Fruit fly (Drosophila melanogaster) whole organism, embryonic: ENCODE data around the gene CG18302.

Experiments
- Awh ChIP-seq: fragments of 200-800 bp; sonication (Bioruptor generic); IDR thresholded peaks from 2 replicates; pipeline ENCODE4, ENCODE4 v1.3.6; 2022; ENCODE audit warnings: missing biosample characterization, missing genetic modification characterization
- Bgb ChIP-seq: fragments of 200-800 bp; sonication (Bioruptor generic); IDR thresholded peaks from 2 replicates; pipeline ENCODE4 v1.3.6; 2022; ENCODE audit warnings: missing biosample characterization, missing genetic modification characterization; ENCODE audit not compliant: partially characterized antibody
- CG10209 ChIP-seq: fragments of 200-800 bp; sonication (Bioruptor generic); optimal IDR thresholded peaks from 3 replicates; lab custom pipeline; 2017; ENCODE audit warnings: missing biosample characterization, mild to moderate bottlenecking, missing genetic modification characterization, missing genetic modification reagents
- CG11085 ChIP-seq: fragments of 200-800 bp; sonication (Bioruptor generic); IDR thresholded peaks from 2 replicates; pipeline ENCODE4 v1.3.6; 2022; ENCODE audit warnings: missing biosample characterization, missing genetic modification characterization
- CG11398 ChIP-seq: fragments of 200-800 bp; sonication (Bioruptor generic); optimal IDR thresholded peaks from 2 replicates; lab custom pipeline; 2016; ENCODE audit warnings: missing biosample characterization, missing genetic modification characterization
- CG11560 ChIP-seq: fragments of 200-800 bp; sonication (Bioruptor generic); IDR thresholded peaks from 3 replicates; pipeline ENCODE4 v1.3.6; 2022; ENCODE audit warnings: missing biosample characterization, missing genetic modification characterization
- CG13296 ChIP-seq: fragments of 200-800 bp; sonication (Bioruptor generic); optimal IDR thresholded peaks from 3 replicates; lab custom pipeline; 2018; ENCODE audit warnings: missing biosample characterization, mild to moderate bottlenecking, missing genetic modification characterization
- CG14667 ChIP-seq: fragments of 200-800 bp; sonication (Bioruptor generic); IDR thresholded peaks from 2 replicates; pipeline ENCODE4 v1.3.6; 2022; ENCODE audit warnings: missing biosample characterization, missing genetic modification characterization
- CG15696 ChIP-seq: fragments of 200-800 bp; sonication (Bioruptor generic); optimal IDR thresholded peaks from 2 replicates; lab custom pipeline; 2019; ENCODE audit warnings: missing biosample characterization, mild to moderate bottlenecking, missing genetic modification characterization, moderate library complexity
- CG1647 ChIP-seq: fragments of 200-800 bp; sonication (Bioruptor generic); optimal IDR thresholded peaks from 3 replicates; lab custom pipeline; 2016; ENCODE audit warnings: missing biosample characterization, missing genetic modification characterization
- CG16779 ChIP-seq: fragments of 200-800 bp; sonication (Bioruptor generic); IDR thresholded peaks from 2 replicates; pipeline ENCODE4 v1.3.6; 2022; ENCODE audit warnings: missing biosample characterization, missing genetic modification characterization
- CG17186 ChIP-seq: fragments of 200-800 bp; sonication (Bioruptor generic); optimal IDR thresholded peaks from 3 replicates; lab custom pipeline; 2017; ENCODE audit warnings: missing biosample characterization, missing genetic modification reagents, missing genetic modification characterization
- CG17359 ChIP-seq: fragments of 200-800 bp; sonication (Bioruptor generic); optimal IDR thresholded peaks from 3 replicates; lab custom pipeline; 2018; ENCODE audit warnings: missing biosample characterization, mild to moderate bottlenecking, missing genetic modification characterization, moderate library complexity
- CG18764 ChIP-seq: fragments of 200-800 bp; sonication (Bioruptor generic); optimal IDR thresholded peaks from 3 replicates; lab custom pipeline; 2016; ENCODE audit warnings: missing biosample characterization, missing genetic modification characterization
- CG4820 ChIP-seq: fragments of 200-800 bp; sonication (Bioruptor generic); optimal IDR thresholded peaks from 3 replicates; lab custom pipeline; 2016; ENCODE audit warnings: missing biosample characterization, missing genetic modification characterization
- CG4854 ChIP-seq: fragments of 200-800 bp; sonication (Bioruptor generic); optimal IDR thresholded peaks from 2 replicates; lab custom pipeline; 2016; ENCODE audit warnings: missing biosample characterization, missing genetic modification characterization, inconsistent platforms
- CG6683 ChIP-seq: fragments of 200-800 bp; sonication (Bioruptor generic); optimal IDR thresholded peaks from 2 replicates; lab custom pipeline; 2017; ENCODE audit warnings: missing biosample characterization, mild to moderate bottlenecking, missing genetic modification characterization, missing genetic modification reagents
- CG6813 ChIP-seq: fragments of 200-800 bp; sonication (Bioruptor generic); optimal IDR thresholded peaks from 2 replicates; lab custom pipeline; 2017; ENCODE audit warnings: missing biosample characterization, missing genetic modification characterization, mild to moderate bottlenecking, moderate library complexity, missing genetic modification reagents
- CG7271 ChIP-seq: fragments of 200-800 bp; sonication (Bioruptor generic); optimal IDR thresholded peaks from 2 replicates; lab custom pipeline; 2018; ENCODE audit warnings: missing biosample characterization, mild to moderate bottlenecking, missing genetic modification characterization, moderate library complexity
- CG7745 ChIP-seq: fragments of 200-800 bp; sonication (Bioruptor generic); optimal IDR thresholded peaks from 2 replicates; lab custom pipeline; 2018; ENCODE audit warnings: missing biosample characterization, mild to moderate bottlenecking, missing genetic modification characterization, moderate library complexity
- CG7987 ChIP-seq: fragments of 200-800 bp; sonication (Bioruptor generic); optimal IDR thresholded peaks from 2 replicates; lab custom pipeline; 2018; ENCODE audit warnings: missing biosample characterization, mild to moderate bottlenecking, missing genetic modification characterization, moderate library complexity
- CG8944 ChIP-seq: fragments of 200-800 bp; sonication (Bioruptor generic); optimal IDR thresholded peaks from 3 replicates; lab custom pipeline; 2016; ENCODE audit warnings: missing biosample characterization, missing genetic modification characterization
- Dip3 ChIP-seq: fragments of 200-800 bp; sonication (Bioruptor generic); optimal IDR thresholded peaks from 3 replicates; lab custom pipeline; 2016; ENCODE audit warnings: missing biosample characterization, missing genetic modification characterization
- Dp ChIP-seq: fragments of 200-800 bp; sonication (Bioruptor generic); optimal IDR thresholded peaks from 2 replicates; lab custom pipeline; 2018; ENCODE audit warnings: missing biosample characterization, mild to moderate bottlenecking, missing genetic modification characterization, moderate library complexity
- HLH3B ChIP-seq: fragments of 200-800 bp; sonication (Bioruptor generic); IDR thresholded peaks from 2 replicates; pipeline ENCODE4 v1.3.6; 2022; ENCODE audit warnings: missing biosample characterization, missing genetic modification characterization
- Hey ChIP-seq: fragments of 200-800 bp; sonication (Bioruptor generic); optimal IDR thresholded peaks from 3 replicates; lab custom pipeline; 2018; ENCODE audit warnings: missing biosample characterization, mild to moderate bottlenecking, missing genetic modification characterization
- MESR4 ChIP-seq: fragments of 200-800 bp; sonication (Bioruptor generic); optimal IDR thresholded peaks from 2 replicates; lab custom pipeline; 2018; ENCODE audit warnings: missing biosample characterization, mild to moderate bottlenecking, missing genetic modification characterization, moderate library complexity
- NFAT ChIP-seq: fragments of 200-800 bp; sonication (Bioruptor generic); IDR thresholded peaks from 2 replicates; pipeline ENCODE4 v1.3.6; 2022; ENCODE audit warnings: missing biosample characterization, missing genetic modification characterization
- Opbp ChIP-seq: fragments of 200-800 bp; sonication (Bioruptor generic); IDR thresholded peaks from 3 replicates; pipeline ENCODE4 v1.3.6; 2022; ENCODE audit warnings: missing biosample characterization, missing genetic modification characterization; ENCODE audit not compliant: partially characterized antibody
- Usf ChIP-seq: fragments of 200-800 bp; sonication (Bioruptor generic); optimal IDR thresholded peaks from 2 replicates; lab custom pipeline; 2017; ENCODE audit warnings: missing genotype, missing biosample characterization, missing genetic modification characterization
- ase ChIP-seq: fragments of 200-800 bp; sonication (Bioruptor generic); IDR thresholded peaks from 3 replicates; pipeline ENCODE4 v1.3.6; 2022; ENCODE audit warnings: missing biosample characterization, missing genetic modification characterization
- chif ChIP-seq, 2 experiments: fragments of 200-800 bp; sonication (Bioruptor generic); optimal IDR thresholded peaks; 3 replicates each; lab custom pipeline; 2016; ENCODE audit warnings: missing biosample characterization in 2 of 2, missing genetic modification characterization in 2 of 2
- crc ChIP-seq: fragments of 200-800 bp; sonication (Bioruptor generic); optimal IDR thresholded peaks from 2 replicates; lab custom pipeline; 2016; ENCODE audit warnings: missing biosample characterization, missing genetic modification characterization
- dmrt99B ChIP-seq: fragments of 200-800 bp; sonication (Bioruptor generic); optimal IDR thresholded peaks from 2 replicates; lab custom pipeline; 2018; ENCODE audit warnings: missing biosample characterization, mild to moderate bottlenecking, missing genetic modification characterization, moderate library complexity
- dpn ChIP-seq, 2 experiments: fragments of 200-800 bp; sonication (Bioruptor generic); optimal IDR thresholded peaks; 3 replicates each; lab custom pipeline; 2016; ENCODE audit warnings: missing biosample characterization in 2 of 2, missing genetic modification characterization in 2 of 2
- en ChIP-seq: fragments of 200-800 bp; sonication (Bioruptor generic); optimal IDR thresholded peaks from 2 replicates; lab custom pipeline; 2016; ENCODE audit warnings: missing biosample characterization, missing genetic modification characterization
- ewg ChIP-seq: fragments of 200-800 bp; sonication (Bioruptor generic); optimal IDR thresholded peaks from 3 replicates; lab custom pipeline; 2017; ENCODE audit warnings: mild to moderate bottlenecking, missing biosample characterization, missing genetic modification reagents, missing genetic modification characterization
- gcm ChIP-seq: fragments of 200-800 bp; sonication (Bioruptor generic); optimal IDR thresholded peaks from 2 replicates; lab custom pipeline; 2019; ENCODE audit warnings: missing biosample characterization, mild to moderate bottlenecking, missing genetic modification characterization, moderate library complexity
- her ChIP-seq: fragments of 200-800 bp; sonication (Bioruptor generic); optimal IDR thresholded peaks from 2 replicates; lab custom pipeline; 2016; ENCODE audit warnings: missing biosample characterization, missing genetic modification characterization
- jing ChIP-seq: fragments of 200-800 bp; sonication (Bioruptor generic); optimal IDR thresholded peaks from 2 replicates; lab custom pipeline; 2018; ENCODE audit warnings: missing biosample characterization, mild to moderate bottlenecking, missing genetic modification characterization
- klu ChIP-seq: fragments of 200-800 bp; sonication (Bioruptor generic); IDR thresholded peaks from 2 replicates; pipeline ENCODE4 v1.3.6; 2022; ENCODE audit warnings: missing biosample characterization, missing genetic modification characterization
- lmd ChIP-seq: fragments of 200-800 bp; sonication (Bioruptor generic); IDR thresholded peaks from 2 replicates; pipeline ENCODE4 v1.3.6; 2022; ENCODE audit warnings: missing biosample characterization, missing genetic modification characterization
- otp ChIP-seq: fragments of 200-800 bp; sonication (Bioruptor generic); IDR thresholded peaks from 3 replicates; pipeline ENCODE4, ENCODE4 v1.3.6; 2022; ENCODE audit warnings: missing biosample characterization, missing genetic modification characterization
- pan ChIP-seq, 4 experiments: fragments of >200 bp in 3 of 4; fragments of 200-800 bp in 1 of 4; sonication (Bioruptor generic) in 1 of 4; optimal IDR thresholded peaks in 3 of 4; IDR thresholded peaks in 1 of 4; 2 replicates each; pipeline versions ENCODE4 v1.3.6 to Lab custom; 2017 to 2022; ENCODE audit warnings: missing biosample characterization in 2 of 4, missing genetic modification characterization in 2 of 4, mixed read lengths in 1 of 4
- pb ChIP-seq: fragments of 200-800 bp; sonication (Bioruptor generic); optimal IDR thresholded peaks from 3 replicates; lab custom pipeline; 2016; ENCODE audit warnings: missing biosample characterization, missing genetic modification characterization
- sisA ChIP-seq: fragments of 200-800 bp; sonication (Bioruptor generic); IDR thresholded peaks from 2 replicates; pipeline ENCODE4 v1.3.6; 2022; ENCODE audit warnings: missing biosample characterization, missing genetic modification characterization
- sqz ChIP-seq: fragments of 200-800 bp; sonication (Bioruptor generic); optimal IDR thresholded peaks from 3 replicates; lab custom pipeline; 2018; ENCODE audit warnings: missing biosample characterization, mild to moderate bottlenecking, missing genetic modification characterization
- tgo ChIP-seq: fragments of 200-800 bp; sonication (Bioruptor generic); IDR thresholded peaks from 3 replicates; pipeline ENCODE4 v1.3.6; 2022; ENCODE audit warnings: missing biosample characterization, missing genetic modification characterization
- z ChIP-seq: fragments of 200-800 bp; sonication (Bioruptor generic); IDR thresholded peaks from 3 replicates; pipeline ENCODE4 v1.3.6; 2022; ENCODE audit warnings: missing biosample characterization, missing genetic modification characterization
- zen ChIP-seq: fragments of 200-800 bp; sonication (Bioruptor generic); optimal IDR thresholded peaks from 3 replicates; lab custom pipeline; 2018; ENCODE audit warnings: missing biosample characterization, mild to moderate bottlenecking, missing genetic modification characterization, moderate library complexity

Gene CG18302

dm6 chr2L:10519225-10519624, 14.9 kb upstream of the CG18302 start (continued):
- peak; percentile 22; the same call in 1 of the 2 replicates for TF ChIP-seq Awh
- TF ChIP-seq CG17186 (GFP tag; lab: Kevin White, UChicago): no peak
- no peak for TF ChIP-seq crc (GFP tag; lab: Kevin White, UChicago)
- peak; percentile 74 for TF ChIP-seq CG17359 (tag; lab: Kevin White, UChicago)
- TF ChIP-seq CG1647 (GFP tag; lab: Kevin White, UChicago): peak; percentile 6
- no peak for TF ChIP-seq Dip3
- TF ChIP-seq z (GFP tag; lab: Robert Waterston, UW): no peak
- peak; percentile 2 for TF ChIP-seq CG18764 (GFP tag; lab: Kevin White, UChicago)
- no peak for TF ChIP-seq pan (optimal IDR thresholded peaks at IDR 0.05; lab: Kevin White, UChicago)
- peak in 1 of 2 experiments; percentile 70 for TF ChIP-seq pan (GFP tag; optimal IDR thresholded peaks at IDR 0.05 in 1 of 2, IDR thresholded peaks at IDR 0.05 in 1 of 2)
- TF ChIP-seq her: no peak
- no peak for TF ChIP-seq CG7987 (GFP tag; lab: Kevin White, UChicago)
- TF ChIP-seq MESR4 (GFP tag; lab: Kevin White, UChicago): no peak
- peak; percentile 16 for TF ChIP-seq ewg (GFP tag; lab: Kevin White, UChicago)
- no peak for TF ChIP-seq CG15696 (tag; lab: Kevin White, UChicago)
- TF ChIP-seq CG6813: peak; percentile 30
- peak; percentile 78; the same call in 2 of the 3 replicates for TF ChIP-seq tgo (GFP tag; lab: Robert Waterston, UW)
- no peak for TF ChIP-seq CG8944 (GFP tag; lab: Kevin White, UChicago)
- no peak for TF ChIP-seq Opbp (GFP tag; lab: Robert Waterston, UW)
- no peak for TF ChIP-seq CG7271
- peak in 1 of 2 experiments; percentile 38 for TF ChIP-seq chif (GFP tag; optimal IDR thresholded peaks at IDR 0.05; lab: Kevin White, UChicago)
- TF ChIP-seq CG11560 (tag; lab: Robert Waterston, UW): 0 out of 3 replicates have a peak, but pooled peaks have one; percentile 24
- TF ChIP-seq CG6683 (GFP tag; lab: Kevin White, UChicago): peak; percentile 34
- TF ChIP-seq CG10209: peak; percentile 34
- TF ChIP-seq gcm (GFP tag; lab: Kevin White, UChicago): peak; percentile 8
- TF ChIP-seq CG7745: no peak
- TF ChIP-seq Usf (GFP tag; lab: Kevin White, UChicago): no peak
- TF ChIP-seq ase (GFP tag; lab: Robert Waterston, UW): peak; percentile 49; the same call in 2 of the 3 replicates
- peak; percentile 59 for TF ChIP-seq CG13296 (GFP tag; lab: Kevin White, UChicago)
- TF ChIP-seq Hey: no peak
- peak; percentile 18 for TF ChIP-seq CG4820 (GFP tag; lab: Kevin White, UChicago)
- TF ChIP-seq CG11085 (GFP tag; lab: Robert Waterston, UW): no peak
- TF ChIP-seq sqz (GFP tag; lab: Kevin White, UChicago): peak; percentile 19
- TF ChIP-seq CG11398 (GFP tag; lab: Kevin White, UChicago): no peak
- TF ChIP-seq lmd (GFP tag; lab: Robert Waterston, UW): peak; percentile 63
- TF ChIP-seq CG14667 (GFP tag; lab: Robert Waterston, UW): peak; percentile 37; the same call in 1 of the 2 replicates
- TF ChIP-seq dmrt99B (tag; lab: Kevin White, UChicago): peak; percentile 69
- TF ChIP-seq otp (GFP tag; lab: Robert Waterston, UW): peak; percentile 74; the same call in 2 of the 3 replicates
- peak; percentile 4 for TF ChIP-seq en
- TF ChIP-seq klu (GFP tag; lab: Robert Waterston, UW): 0 out of 2 replicates have a peak, but pooled peaks have one; percentile 24
- TF ChIP-seq HLH3B (GFP tag; lab: Robert Waterston, UW): peak; percentile 71
- no peak for TF ChIP-seq pb (GFP tag; lab: Kevin White, UChicago)
- TF ChIP-seq Bgb: no peak
- no peak for TF ChIP-seq jing (GFP tag; lab: Kevin White, UChicago)
- peak; percentile 30 for TF ChIP-seq CG4854 (GFP tag; lab: Kevin White, UChicago)
- TF ChIP-seq Dp (GFP tag; lab: Kevin White, UChicago): no peak
- TF ChIP-seq NFAT (GFP tag; lab: Robert Waterston, UW): no peak
- TF ChIP-seq zen (tag; lab: Kevin White, UChicago): no peak
- no peak for TF ChIP-seq CG16779 (GFP tag; lab: Robert Waterston, UW)
- peak; percentile 35 to 58 for TF ChIP-seq dpn (GFP tag; optimal IDR thresholded peaks at IDR 0.05; lab: Kevin White, UChicago)
- peak; percentile 62 for TF ChIP-seq sisA
